Fruit fly (Drosophila melanogaster): Measurements from ENCODE around the gene Mbs.

The Mbs gene

DNA sequence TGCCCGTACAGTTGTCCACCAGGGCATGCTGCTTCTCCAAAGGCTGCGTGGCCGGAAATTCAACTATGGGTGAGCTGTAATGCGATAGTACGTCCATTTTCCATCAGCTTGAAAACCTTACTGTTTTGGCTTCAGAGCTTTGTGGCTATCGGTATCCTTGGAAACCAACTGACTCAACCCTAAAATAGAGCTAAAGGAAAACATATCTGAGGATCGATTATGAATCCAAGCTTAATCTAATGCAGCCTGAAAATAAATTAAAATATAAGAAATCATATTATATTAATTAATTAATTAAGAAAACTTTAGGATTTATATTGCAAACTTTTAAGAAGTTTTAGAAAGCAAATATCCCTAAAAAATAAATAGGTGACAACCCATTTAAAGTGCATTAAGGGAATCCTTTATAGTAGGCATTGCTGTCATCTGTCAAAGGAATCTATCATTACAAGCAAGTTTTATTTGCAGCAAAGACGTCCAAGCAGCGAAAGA lies 45.7 kb downstream of the Mbs start, which contains the start of the genes CG13074 and ATPsynbetaL:
CG13074 (minus strand) TSS at position 101 of the 492 bp plus-strand sequence.
ATPsynbetaL (plus strand) TSS at position 442 of the 492 bp plus-strand sequence.
- TF ChIP-seq CG8478 (optimal IDR thresholded peaks at IDR 0.05) (no peak), CTCF (optimal IDR thresholded peaks at IDR 0.05) (no peak)

DNA sequence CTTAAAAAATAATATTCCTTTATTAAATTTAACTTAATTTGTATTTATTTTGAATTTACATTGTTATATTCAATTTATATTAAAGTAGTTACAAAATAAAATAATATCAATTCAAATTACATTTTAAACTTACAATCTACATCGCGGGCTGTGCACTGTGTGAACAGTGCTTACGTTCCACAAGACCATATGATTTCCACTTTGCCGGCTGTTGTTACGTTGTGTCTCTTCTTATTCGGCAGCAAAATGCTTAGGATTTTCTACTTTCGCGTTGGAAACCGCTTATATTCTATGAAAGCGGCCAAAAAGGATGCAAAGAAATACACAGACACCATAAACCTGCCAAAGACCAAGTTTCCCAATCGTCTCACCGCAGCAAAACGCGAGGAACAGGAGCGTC lies 48.3 kb downstream of the Mbs start, which contains the start of gene IleRS-m:
IleRS-m (plus strand) TSS at position 222 of the 400 bp plus-strand sequence.
- TF ChIP-seq CTCF (optimal IDR thresholded peaks at IDR 0.05): no peak
- TF ChIP-seq CG8478 (optimal IDR thresholded peaks at IDR 0.05): no peak

DNA sequence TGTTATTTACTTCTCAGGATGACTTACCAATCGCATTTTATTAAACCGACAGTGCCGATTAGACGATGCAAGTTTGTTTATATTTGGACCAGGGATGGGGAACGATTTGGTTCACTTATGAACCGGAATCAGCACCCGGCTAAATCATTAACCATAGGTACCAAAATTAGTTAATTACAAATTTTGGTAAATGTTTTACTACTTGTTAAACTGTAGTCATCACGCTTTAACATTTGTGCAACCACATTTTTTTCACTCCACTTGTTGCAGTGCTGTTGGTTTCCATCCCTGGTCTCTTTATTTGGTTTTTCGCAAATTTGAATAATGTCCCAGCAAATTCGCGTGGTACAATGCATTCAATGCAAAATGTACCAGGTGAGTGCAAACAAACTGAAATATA lies 53.8 kb downstream of the Mbs start, which contains the start of the genes IntS9 and CG43295:
IntS9 (minus strand) TSS at position 100 of the 400 bp plus-strand sequence.
CG43295 (plus strand) TSS at position 325 of the 400 bp plus-strand sequence.
- TF ChIP-seq CTCF (optimal IDR thresholded peaks at IDR 0.05): no peak
- TF ChIP-seq CG8478 (optimal IDR thresholded peaks at IDR 0.05): no peak

DNA sequence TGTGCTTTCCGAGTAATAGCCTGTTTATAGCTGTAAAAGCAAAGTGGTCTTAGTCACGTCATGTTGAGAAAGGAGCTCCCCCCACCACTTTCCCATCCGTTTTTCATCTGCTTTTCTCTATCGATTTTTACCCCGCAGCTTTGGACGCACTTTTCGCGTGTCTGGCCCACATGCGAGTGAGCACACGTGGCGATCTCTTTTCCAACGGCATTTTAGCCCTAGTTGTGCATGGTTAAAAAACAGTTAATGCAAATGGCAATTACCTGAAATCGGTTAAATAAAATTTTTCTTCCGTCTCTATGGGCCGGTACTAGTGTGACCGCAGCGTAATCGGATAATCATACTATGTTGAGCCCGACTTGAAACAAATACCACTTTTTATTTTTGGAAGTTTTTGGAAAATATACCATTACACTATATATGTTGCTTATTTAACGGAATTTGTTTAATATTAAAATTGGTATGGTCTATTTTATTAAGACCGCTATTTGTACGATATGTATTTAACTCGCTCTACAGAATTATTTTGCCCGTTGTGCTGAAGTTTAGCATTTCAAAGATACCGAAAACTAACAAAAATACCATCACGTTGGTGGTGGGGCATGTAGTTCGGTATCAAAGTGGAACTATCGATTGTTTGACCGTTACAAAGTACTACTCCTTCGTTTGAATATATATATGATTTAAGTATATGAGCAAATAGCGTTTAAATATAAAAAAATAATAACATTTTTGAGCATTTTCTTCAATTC lies 60.5 kb downstream of the Mbs start, which contains the start of gene Zn72D:
Zn72D (minus strand) TSS at position 558 of the 752 bp plus-strand sequence.
- no peak for TF ChIP-seq CG8478 (optimal IDR thresholded peaks at IDR 0.05)
- no peak for TF ChIP-seq CTCF (optimal IDR thresholded peaks at IDR 0.05)

DNA sequence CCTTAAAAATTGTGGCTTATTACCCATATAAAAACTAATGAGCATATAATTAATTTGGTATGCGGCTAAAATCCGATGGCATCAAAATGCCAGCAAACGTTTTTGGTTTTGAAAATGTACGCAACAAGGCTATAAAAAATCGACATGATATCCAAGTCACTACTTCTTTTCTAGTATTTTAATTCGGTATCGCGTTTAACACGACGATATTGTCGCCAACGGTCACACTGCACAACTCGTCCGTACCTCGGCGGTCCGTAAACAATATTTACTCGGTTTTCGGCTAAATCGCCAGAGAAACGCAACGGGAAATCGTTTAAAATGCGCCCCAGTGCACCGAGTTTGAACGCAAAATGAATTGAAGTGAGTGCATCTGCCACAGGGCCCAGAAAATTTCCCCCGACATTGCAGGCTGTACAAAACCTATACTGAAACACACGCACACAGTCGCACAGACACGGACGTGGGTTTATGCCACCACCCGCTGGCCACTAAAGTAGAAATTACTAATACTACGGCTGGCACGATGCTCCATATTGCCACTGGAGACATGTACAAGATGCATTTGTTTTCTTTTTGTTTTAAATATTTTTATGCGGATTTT lies 61.3 kb downstream of the Mbs start, which contains the start of gene Taf4:
Taf4 (plus strand) TSS at position 210 of the 604 bp plus-strand sequence.
- TF ChIP-seq CG8478 (optimal IDR thresholded peaks at IDR 0.05): no peak
- peak in 1 of 2 experiments; percentile 1 for TF ChIP-seq CTCF (optimal IDR thresholded peaks at IDR 0.05)

DNA sequence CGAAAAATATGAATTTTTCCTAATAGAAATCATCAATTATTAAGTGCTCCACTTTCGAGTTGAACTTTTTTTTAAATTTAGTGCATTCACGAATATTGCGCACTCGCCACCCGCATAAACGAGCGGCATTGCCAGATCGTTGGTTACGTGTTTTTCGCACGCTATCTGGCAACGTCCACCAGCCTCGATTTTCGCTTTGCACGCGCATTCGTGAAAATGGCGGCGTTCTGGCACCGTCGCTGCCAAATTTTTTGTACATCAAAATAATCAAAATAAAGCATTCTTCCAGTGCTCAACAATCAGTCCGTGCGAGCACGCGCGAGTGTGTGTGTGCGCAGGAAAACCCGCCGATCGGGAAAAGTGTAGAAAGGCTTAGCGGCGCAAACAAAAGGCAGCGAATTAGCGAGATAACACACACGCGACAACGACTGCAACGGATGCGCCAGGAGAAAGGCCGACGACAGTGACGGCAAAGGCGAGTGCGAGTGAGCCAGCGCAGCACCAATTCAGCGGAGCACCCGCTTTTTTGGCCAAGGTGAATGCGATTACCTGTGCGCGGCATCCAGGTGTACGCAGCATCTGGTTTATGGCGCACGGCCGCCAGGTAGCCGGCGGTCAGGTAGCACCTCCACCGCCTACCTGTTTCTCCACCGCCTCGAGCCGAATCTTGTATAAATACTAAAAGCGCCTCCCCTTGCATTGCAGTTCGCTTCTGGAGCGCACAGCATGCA lies 62.0 kb downstream of the Mbs start:
- TF ChIP-seq CG8478 (optimal IDR thresholded peaks at IDR 0.05) (no peak), CTCF (optimal IDR thresholded peaks at IDR 0.05) (peak in 1 of 2 experiments; percentile 13)

DNA sequence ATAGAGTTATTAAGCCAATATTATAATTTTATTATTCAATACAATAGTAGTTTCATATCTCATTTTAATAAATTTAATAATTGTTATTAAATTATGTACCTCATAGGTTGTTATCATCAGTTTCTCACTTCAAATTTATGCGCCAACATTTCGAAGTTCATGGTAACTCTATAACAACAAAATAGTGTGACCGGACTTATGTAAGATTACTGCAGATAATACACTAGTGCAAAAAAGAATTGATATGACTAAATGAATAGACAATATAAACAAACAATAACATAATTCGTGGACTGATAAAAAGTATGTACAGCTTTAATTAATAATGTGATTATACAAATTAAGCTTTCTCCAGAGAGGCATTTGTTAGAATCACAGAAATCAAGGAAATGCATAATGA lies 70.0 kb downstream of the Mbs start, which contains the start of gene Strump:
Strump (plus strand) TSS at position 212 of the 400 bp plus-strand sequence.
- no peak for TF ChIP-seq CG8478 (optimal IDR thresholded peaks at IDR 0.05)
- no peak for TF ChIP-seq CTCF (optimal IDR thresholded peaks at IDR 0.05)

DNA sequence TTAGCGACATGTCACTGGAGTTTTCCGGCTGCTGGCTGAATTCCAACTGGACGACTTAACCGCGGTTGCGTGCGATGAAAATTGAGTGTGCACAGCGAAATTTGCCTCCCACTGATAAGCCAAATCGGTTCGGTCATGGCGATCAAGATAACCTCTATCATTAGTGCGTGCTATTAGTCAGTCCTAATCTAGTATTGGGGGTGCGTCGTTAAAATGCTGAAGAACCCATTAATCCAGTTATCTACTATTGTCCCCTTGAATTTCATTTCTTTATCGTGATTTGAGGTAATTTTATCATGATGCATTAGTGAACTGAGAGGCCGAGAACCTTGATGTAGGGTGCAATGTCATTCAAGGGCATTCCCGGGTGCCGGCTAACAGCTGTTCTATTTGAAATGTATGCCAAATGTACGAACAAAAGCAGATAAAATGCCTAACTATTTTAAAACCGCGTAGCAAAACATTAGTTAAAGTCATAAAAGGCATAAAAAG lies 76.8 kb downstream of the Mbs start, which contains the start of gene Pgm1:
Pgm1 (minus strand) TSS at position 51 of the 492 bp plus-strand sequence.
- TF ChIP-seq CG8478 (optimal IDR thresholded peaks at IDR 0.05) (no peak), CTCF (optimal IDR thresholded peaks at IDR 0.05) (no peak)

DNA sequence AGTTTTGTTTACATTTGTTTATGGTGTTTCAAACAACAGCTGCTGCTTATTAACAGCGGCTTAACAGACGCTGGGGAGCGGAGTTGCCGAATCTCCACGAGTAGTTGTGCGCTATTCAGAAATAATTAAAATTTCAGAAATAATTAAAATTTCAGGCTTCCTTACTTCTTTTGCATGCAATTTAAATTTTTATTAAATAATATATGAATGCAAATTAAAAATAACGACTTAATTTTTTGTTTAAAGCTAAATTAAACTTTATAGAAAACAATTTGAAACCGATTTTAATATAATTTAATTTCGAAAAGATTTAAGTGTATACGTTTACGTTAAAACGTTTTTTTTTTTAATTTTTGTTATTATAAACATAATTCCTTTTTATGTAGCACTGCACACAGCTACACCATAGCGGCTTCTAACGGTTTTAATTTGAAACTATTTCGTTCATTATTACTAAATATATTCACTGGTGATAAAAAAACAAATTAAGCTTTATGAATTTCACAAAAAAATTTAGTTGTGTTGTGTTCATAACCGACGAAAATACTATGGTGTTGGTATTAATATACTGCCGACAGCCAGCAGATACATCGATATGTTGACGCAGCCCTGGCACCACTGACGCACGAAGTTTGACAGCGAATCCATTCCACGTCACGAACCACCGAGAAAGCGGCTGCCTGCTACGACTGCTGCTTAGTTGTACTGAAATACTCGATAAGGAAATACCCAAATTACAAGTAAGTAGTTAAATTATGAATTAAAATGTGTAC lies 77.4 kb downstream of the Mbs start, which contains the start of gene SsRbeta:
SsRbeta (plus strand) TSS at position 645 of the 773 bp plus-strand sequence.
- TF ChIP-seq CTCF (optimal IDR thresholded peaks at IDR 0.05) (peak in 1 of 2 experiments; percentile 35), CG8478 (optimal IDR thresholded peaks at IDR 0.05) (no peak)
